Worm (Caenorhabditis elegans): ENCODE data around the gene C55A6.6.
"Not testable (repeated sequence)": the region's sequence is repeated elsewhere in the genome, so short reads cannot be mapped to it uniquely, and the experiment has no call there.

ce11 chrV:11504853-11505397, 9.6 kb downstream of the C55A6.6 start, which contains the start of the genes C55A6.1 and C55A6.10:
- TF ChIP-seq pha-4 (tag; optimal IDR thresholded peaks at IDR 0.05); blmp-1 (tag; optimal IDR thresholded peaks at IDR 0.05); ham-2 (GFP tag; optimal IDR thresholded peaks at IDR 0.05); nhr-12 (tag; optimal IDR thresholded peaks at IDR 0.05): not testable (repeated sequence)
